Worm (Caenorhabditis elegans) whole organism, L4/young adult: ENCODE measurements around the gene cho-1.

Source experiments
- W03F9.2 ChIP-seq: fragments of 150-350 bp; optimal IDR thresholded peaks from 2 replicates; lab custom pipeline; 2014; ENCODE audit warnings: missing biosample characterization, missing genetic modification characterization
- dao-5 ChIP-seq: sonication (generic microtip); optimal IDR thresholded peaks from 2 replicates; lab custom pipeline; 2016; ENCODE audit warnings: missing genotype, missing genetic modification characterization, moderate library complexity, missing compliant biosample characterization
- him-1 ChIP-seq: sonication (generic microtip); optimal IDR thresholded peaks from 2 replicates; lab custom pipeline; 2016; ENCODE audit warnings: missing genotype, missing genetic modification reagents, missing genetic modification characterization, missing compliant biosample characterization

DNA sequence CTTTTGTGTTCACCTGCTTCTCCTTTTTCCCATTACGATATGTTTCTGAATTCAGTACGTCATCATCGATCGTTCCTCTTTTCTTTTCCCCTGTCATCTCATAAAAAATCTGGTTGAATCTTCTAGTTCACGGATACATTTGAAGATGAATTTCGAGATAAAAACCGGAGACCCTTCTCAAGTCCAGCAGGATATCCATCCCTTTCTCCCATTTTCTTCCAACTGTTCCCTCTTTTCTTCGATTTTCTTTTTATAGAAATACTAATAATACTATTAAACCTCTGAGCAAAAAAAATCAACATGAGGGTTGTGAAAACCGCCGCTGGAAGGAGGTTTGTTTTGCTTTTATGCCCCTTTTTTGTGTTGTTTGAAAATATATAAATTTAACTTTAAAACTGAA, 41.5 kb upstream of the cho-1 start, which contains the start of gene bus-12:
- TF ChIP-seq him-1 (tag; lab: Kevin White, UChicago) (no peak), W03F9.2 (no peak), dao-5 (tag; lab: Kevin White, UChicago) (no peak)
